Fruit fly (Drosophila melanogaster): ENCODE measurements around the gene CG32374.

CG32374 gene

dm6 chr3L:7529081-7530021, 11.6 kb downstream of the CG32374 start (continued):
- TF ChIP-seq CG8290 (GFP tag; optimal IDR thresholded peaks at IDR 0.05) (no peak), CG8290 (tag; optimal IDR thresholded peaks at IDR 0.05) (peak in 1 of 2 experiments; percentile 63), H15 (GFP tag; IDR thresholded peaks at IDR 0.05) (0 out of 3 replicates have a peak, but pooled peaks have one; percentile 18), sisA (GFP tag; IDR thresholded peaks at IDR 0.05) (peak; percentile 35; the same call in 1 of the 2 replicates), CG15514 (GFP tag; optimal IDR thresholded peaks at IDR 0.05) (peak; percentile 0), vvl (GFP tag; IDR thresholded peaks at IDR 0.05) (peak; percentile 12; the same call in 1 of the 2 replicates), caup (GFP tag; optimal IDR thresholded peaks at IDR 0.05; ENCODE audit: severe bottlenecking) (peak; percentile 21), gem (tag; optimal IDR thresholded peaks at IDR 0.05) (peak; percentile 29), vnd (GFP tag; IDR thresholded peaks at IDR 0.05; ENCODE audit: partially characterized antibody) (no peak), CG1792 (GFP tag; optimal IDR thresholded peaks at IDR 0.05) (no peak), NFAT (GFP tag; IDR thresholded peaks at IDR 0.05) (0 out of 2 replicates have a peak, but pooled peaks have one; percentile 5), CG10959 (GFP tag; IDR thresholded peaks at IDR 0.05) (no peak), shn (GFP tag; optimal IDR thresholded peaks at IDR 0.05) (peak; percentile 39), MESR4 (GFP tag; optimal IDR thresholded peaks at IDR 0.05) (peak; percentile 56), zfh2 (GFP tag; optimal IDR thresholded peaks at IDR 0.05) (peak; percentile 3), ato (GFP tag; IDR thresholded peaks at IDR 0.05; ENCODE audit: partially characterized antibody) (no peak), Med (GFP tag) (peak; percentile 79), al (GFP tag; IDR thresholded peaks at IDR 0.05) (no peak), sens-2 (GFP tag; IDR thresholded peaks at IDR 0.05) (peak; percentile 39; the same call in 1 of the 2 replicates), NK7.1 (GFP tag; optimal IDR thresholded peaks at IDR 0.05) (peak; percentile 25), pho (GFP tag; optimal IDR thresholded peaks at IDR 0.05) (peak; percentile 14), Dek (tag; optimal IDR thresholded peaks at IDR 0.05) (no peak), Sin3A (optimal IDR thresholded peaks at IDR 0.05) (no peak), cg (GFP tag; optimal IDR thresholded peaks at IDR 0.05) (peak; percentile 86), sqz (GFP tag; optimal IDR thresholded peaks at IDR 0.05) (peak; percentile 68), CG8281 (tag; optimal IDR thresholded peaks at IDR 0.05) (peak; percentile 3), ap (GFP tag; IDR thresholded peaks at IDR 0.05) (no peak)

DNA sequence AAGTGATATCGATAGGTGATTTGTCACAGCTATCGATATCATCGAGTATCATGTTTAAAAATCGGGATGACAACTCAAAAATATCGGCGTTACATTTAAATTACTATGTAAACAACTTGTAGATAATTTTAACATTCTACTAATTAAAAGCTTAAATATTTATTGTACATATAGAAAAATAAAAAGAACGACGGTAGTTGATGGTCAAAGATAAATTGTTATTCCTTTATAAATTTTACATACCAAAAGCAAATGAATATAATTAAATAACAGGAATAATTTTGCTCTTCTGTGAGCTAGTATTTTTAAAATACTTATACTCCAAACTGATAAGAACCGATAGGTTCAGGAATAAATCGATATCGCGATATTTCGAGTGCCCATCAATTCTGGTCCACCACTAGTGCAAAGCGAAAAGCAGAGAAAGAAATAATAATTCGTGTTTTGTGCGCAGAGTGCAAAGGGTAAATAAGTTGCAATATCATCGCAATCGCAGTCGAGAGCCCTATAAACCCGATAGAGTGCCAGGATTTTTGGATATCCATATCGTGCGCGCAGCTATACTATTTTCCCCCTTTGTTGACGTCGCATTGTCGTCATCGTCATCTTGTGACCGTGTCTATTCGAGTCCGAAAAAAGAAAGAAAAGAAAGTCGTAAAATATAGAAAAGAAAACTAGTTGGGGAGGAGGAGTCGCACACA, 12.4 kb downstream of the CG32374 start, which contains the start of gene lqf:
Gene lqf (plus strand): TSS at position 401 of the 701 bp plus-strand sequence.
- peak; percentile 89 for TF ChIP-seq vnd (GFP tag; IDR thresholded peaks at IDR 0.05; ENCODE audit: partially characterized antibody)
- peak; percentile 61 for TF ChIP-seq CG30403 (GFP tag; optimal IDR thresholded peaks at IDR 0.05)
- no peak for TF ChIP-seq CG6689 (GFP tag; IDR thresholded peaks at IDR 0.05)
- no peak for TF ChIP-seq fd64A (GFP tag; optimal IDR thresholded peaks at IDR 0.05)
- no peak for TF ChIP-seq Fer1 (GFP tag; optimal IDR thresholded peaks at IDR 0.05)
- TF ChIP-seq inv (GFP tag; IDR thresholded peaks at IDR 0.05; ENCODE audit: partially characterized antibody) = peak; percentile 88
- TF ChIP-seq cg (GFP tag; optimal IDR thresholded peaks at IDR 0.05) = no peak
- TF ChIP-seq CG10366 (GFP tag; IDR thresholded peaks at IDR 0.05) = no peak
- peak; percentile 79 for TF ChIP-seq Dref (GFP tag; IDR thresholded peaks at IDR 0.05)
- TF ChIP-seq gfzf (GFP tag; optimal IDR thresholded peaks at IDR 0.05) = peak; percentile 15
- no peak for TF ChIP-seq sr (GFP tag; IDR thresholded peaks at IDR 0.05)
- peak; percentile 90 for TF ChIP-seq CG14860 (GFP tag; IDR thresholded peaks at IDR 0.05; ENCODE audit: partially characterized antibody)
- TF ChIP-seq ap (GFP tag; IDR thresholded peaks at IDR 0.05) = no peak
- TF ChIP-seq jing (GFP tag; optimal IDR thresholded peaks at IDR 0.05) = no peak
- no peak for TF ChIP-seq dan (GFP tag; IDR thresholded peaks at IDR 0.05)
- TF ChIP-seq yki (optimal IDR thresholded peaks at IDR 0.05) = no peak
- no peak for TF ChIP-seq ATbp (GFP tag; optimal IDR thresholded peaks at IDR 0.05)
- peak; percentile 74 for TF ChIP-seq CG6791 (GFP tag; IDR thresholded peaks at IDR 0.05; ENCODE audit: partially characterized antibody)
- peak; percentile 71; the same call in 2 of the 3 replicates for TF ChIP-seq mld (GFP tag; IDR thresholded peaks at IDR 0.05; ENCODE audit: partially characterized antibody)
- no peak for TF ChIP-seq al (GFP tag; IDR thresholded peaks at IDR 0.05)
- no peak for TF ChIP-seq slbo (GFP tag; IDR thresholded peaks at IDR 0.05)
- peak; percentile 35 for TF ChIP-seq grau (tag; optimal IDR thresholded peaks at IDR 0.05)
- no peak for TF ChIP-seq GATAe (GFP tag; conservative IDR thresholded peaks at IDR 0.05)
- TF ChIP-seq lola (GFP tag; optimal IDR thresholded peaks at IDR 0.05) = peak in 1 of 3 experiments; percentile 43
- peak; percentile 58 for TF ChIP-seq gem (tag; optimal IDR thresholded peaks at IDR 0.05)

Data from whole organism, embryonic.